Worm (Caenorhabditis elegans) whole organism, L4 larva: ENCODE data around the gene cdh-7.
"Not testable (repeated sequence)": the region's sequence is repeated elsewhere in the genome, so short reads cannot be mapped to it uniquely, and the experiment has no call there.

Experiments used
- D1046.2 ChIP-seq: fragments of 200-800 bp; sonication (Bioruptor generic); IDR thresholded peaks from 2 replicates; pipeline ENCODE4 v1.3.6; 2022; ENCODE audit warnings: missing genetic modification characterization, missing compliant biosample characterization
- F44E2.7 ChIP-seq: fragments of 200-800 bp; sonication (Bioruptor generic); IDR thresholded peaks from 2 replicates; pipeline ENCODE4 v2.1.2; 2022; ENCODE audit warnings: missing genetic modification characterization, missing compliant biosample characterization
- Y105C5A.15 ChIP-seq: fragments of 200-800 bp; sonication (Bioruptor generic); IDR thresholded peaks from 2 replicates; pipeline ENCODE4 v1.3.6; 2022; ENCODE audit warnings: missing genetic modification characterization, missing compliant biosample characterization
- Y5F2A.4 ChIP-seq: fragments of 200-800 bp; sonication (Bioruptor generic); optimal IDR thresholded peaks from 2 replicates; lab custom pipeline; 2018; ENCODE audit warnings: mild to moderate bottlenecking, missing genetic modification characterization, missing compliant biosample characterization
- ZK337.2 ChIP-seq: fragments of 200-800 bp; sonication (Bioruptor generic); IDR thresholded peaks from 2 replicates; pipeline ENCODE4 v1.3.6; 2022; ENCODE audit warnings: missing genetic modification reagents, missing genetic modification characterization, missing compliant biosample characterization
- ZK546.5 ChIP-seq, 2 experiments: sonication (generic microtip); optimal IDR thresholded peaks; 2 replicates each; lab custom pipeline; 2017; ENCODE audit warnings: missing biosample characterization in 2 of 2, missing genetic modification characterization in 2 of 2
- aha-1 ChIP-seq: fragments of 150-350 bp; peaks from one replicate; lab custom pipeline; 2014; ENCODE audit warnings: missing biosample characterization, missing genetic modification characterization
- arid-1 ChIP-seq: fragments of 200-800 bp; sonication (Bioruptor generic); conservative IDR thresholded peaks from 2 replicates; pipeline ENCODE4 v1.3.6; 2022; ENCODE audit warnings: missing genetic modification reagents, missing genetic modification characterization, missing compliant biosample characterization
- daf-16 ChIP-seq, 3 experiments: sonication (generic microtip); optimal IDR thresholded peaks; 2 replicates each; lab custom pipeline; 2016 to 2017; ENCODE audit warnings: missing genetic modification characterization in 3 of 3, missing genetic modification reagents in 3 of 3, mild to moderate bottlenecking in 2 of 3, missing compliant biosample characterization in 2 of 3, missing biosample characterization in 1 of 3, moderate library complexity in 1 of 3
- daf-19 ChIP-seq: fragments of 200-800 bp; sonication (Bioruptor generic); conservative IDR thresholded peaks from 2 replicates; pipeline ENCODE4 v1.3.6; 2022; ENCODE audit warnings: missing genetic modification characterization, missing compliant biosample characterization
- dmd-6 ChIP-seq: fragments of 200-800 bp; sonication (Bioruptor generic); IDR thresholded peaks from 2 replicates; pipeline ENCODE4 v1.3.6; 2022; ENCODE audit warnings: missing genetic modification reagents, missing genetic modification characterization, missing compliant biosample characterization
- duxl-1 ChIP-seq: sonication (generic microtip); optimal IDR thresholded peaks from 2 replicates; lab custom pipeline; 2016; ENCODE audit warnings: mild to moderate bottlenecking, missing genetic modification characterization, moderate library complexity, missing compliant biosample characterization; ENCODE audit not compliant: poor library complexity
- egl-43 ChIP-seq: fragments of 200-800 bp; sonication (Bioruptor generic); IDR thresholded peaks from 2 replicates; pipeline ENCODE4 v1.3.6; 2022; ENCODE audit warnings: missing genetic modification reagents, missing genetic modification characterization, missing compliant biosample characterization
- hlh-11 ChIP-seq: fragments of 200-800 bp; sonication (Bioruptor generic); optimal IDR thresholded peaks from 2 replicates; lab custom pipeline; 2018; ENCODE audit warnings: mild to moderate bottlenecking, missing genetic modification characterization, missing compliant biosample characterization
- hlh-30 ChIP-seq: sonication (generic microtip); optimal IDR thresholded peaks from 2 replicates; lab custom pipeline; 2017; ENCODE audit warnings: antibody characterized with exemption, mild to moderate bottlenecking, missing genetic modification characterization, missing compliant biosample characterization; ENCODE audit not compliant: insufficient read depth
- hmg-1.1 ChIP-seq: fragments of 200-800 bp; sonication (Bioruptor generic); IDR thresholded peaks from 2 replicates; pipeline ENCODE4 v1.3.6; 2022; ENCODE audit warnings: missing genetic modification reagents, missing genetic modification characterization, missing compliant biosample characterization
- lsy-2 ChIP-seq, 2 experiments: fragments of 150-350 bp in 1 of 2; sonication (generic microtip) in 1 of 2; optimal IDR thresholded peaks; 2 replicates each; lab custom pipeline; 2014 to 2017; ENCODE audit warnings: missing biosample characterization in 2 of 2, missing genetic modification characterization in 2 of 2
- mxl-2 ChIP-seq: fragments of 200-800 bp; sonication (Bioruptor generic); conservative IDR thresholded peaks from 2 replicates; pipeline ENCODE4 v1.3.6; 2022; ENCODE audit warnings: missing genetic modification reagents, missing genetic modification characterization, missing compliant biosample characterization
- nhr-102 ChIP-seq: sonication (generic microtip); optimal IDR thresholded peaks from 2 replicates; lab custom pipeline; 2016; ENCODE audit warnings: mild to moderate bottlenecking, missing genetic modification characterization, moderate library complexity, missing compliant biosample characterization
- nhr-237 ChIP-seq: sonication (generic microtip); optimal IDR thresholded peaks from 2 replicates; lab custom pipeline; 2017; ENCODE audit warnings: missing biosample characterization, missing genetic modification characterization
- nhr-42 ChIP-seq: fragments of 200-800 bp; sonication (Bioruptor generic); IDR thresholded peaks from 2 replicates; pipeline ENCODE4 v1.3.6; 2022; ENCODE audit warnings: missing genetic modification characterization, missing compliant biosample characterization
- set-16 ChIP-seq: fragments of 200-800 bp; sonication (Bioruptor generic); IDR thresholded peaks from 2 replicates; pipeline ENCODE4 v1.3.6; 2022; ENCODE audit warnings: missing genetic modification reagents, missing genetic modification characterization, missing compliant biosample characterization
- unc-62 ChIP-seq, 3 experiments: fragments of 150-350 bp in 1 of 3; sonication (generic microtip); optimal IDR thresholded peaks in 2 of 3; peaks in 1 of 3; 1 replicate in 1 of 3; 2 replicates in 2 of 3; lab custom pipeline; 2014 to 2017; ENCODE audit warnings: missing biosample characterization in 3 of 3, missing genetic modification characterization in 3 of 3, missing genetic modification reagents in 3 of 3, missing genotype in 1 of 3

cdh-7 gene

DNA sequence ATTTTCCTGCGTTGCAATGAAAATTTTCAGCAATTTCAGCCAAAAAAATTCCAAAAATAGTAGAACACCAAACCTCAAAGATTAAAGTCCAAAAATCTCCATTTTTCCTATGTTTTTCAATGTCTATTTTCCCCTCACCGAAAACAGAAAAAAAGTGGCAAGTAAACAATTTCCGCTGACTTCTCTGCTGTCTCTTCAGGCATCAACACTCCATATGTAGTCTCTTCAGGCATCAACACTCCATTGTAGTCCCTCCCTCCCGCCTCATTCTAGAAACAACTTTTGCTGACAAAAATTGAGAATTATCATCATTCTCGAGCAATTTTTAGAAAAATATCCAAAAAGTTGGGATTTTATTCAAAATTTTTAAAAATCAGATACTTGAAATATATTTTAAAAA lies 21.3 kb downstream of the cdh-7 start:
- TF ChIP-seq dmd-6 (GFP tag; lab: Robert Waterston, UW) = peak; percentile 27
- peak; percentile 27; the same call in 1 of the 2 replicates for TF ChIP-seq hmg-1.1
- not testable (repeated sequence) for TF ChIP-seq daf-16 (GFP tag; optimal IDR thresholded peaks at IDR 0.05; lab: Kevin White, UChicago)
- TF ChIP-seq daf-16 (tag; optimal IDR thresholded peaks at IDR 0.05; lab: Kevin White, UChicago) = peak; percentile 35

DNA sequence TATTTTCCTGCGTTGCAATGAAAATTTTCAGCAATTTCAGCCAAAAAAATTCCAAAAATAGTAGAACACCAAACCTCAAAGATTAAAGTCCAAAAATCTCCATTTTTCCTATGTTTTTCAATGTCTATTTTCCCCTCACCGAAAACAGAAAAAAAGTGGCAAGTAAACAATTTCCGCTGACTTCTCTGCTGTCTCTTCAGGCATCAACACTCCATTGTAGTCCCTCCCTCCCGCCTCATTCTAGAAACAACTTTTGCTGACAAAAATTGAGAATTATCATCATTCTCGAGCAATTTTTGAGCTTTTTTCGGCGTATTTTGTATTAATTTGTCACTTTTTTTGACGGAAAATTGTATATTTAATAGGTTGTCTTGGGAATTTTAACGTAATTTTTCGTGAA lies 22.1 kb downstream of the cdh-7 start:
- TF ChIP-seq dmd-6 (GFP tag; lab: Robert Waterston, UW) (peak; percentile 23; the same call in 1 of the 2 replicates), nhr-42 (GFP tag; lab: Robert Waterston, UW) (0 out of 2 replicates have a peak, but pooled peaks have one; percentile 27)

ce11 chrII:14866156-14866555 lies 23.1 kb downstream of the cdh-7 start:
- TF ChIP-seq daf-19 (GFP tag; lab: Robert Waterston, UW) = no peak
- no peak for TF ChIP-seq ZK546.5 (tag; optimal IDR thresholded peaks at IDR 0.05; lab: Kevin White, UChicago)
- TF ChIP-seq unc-62 (GFP tag; optimal IDR thresholded peaks at IDR 0.05 in 1 of 2; lab: Kevin White, UChicago) = peak in 1 of 2 experiments; percentile 79
- TF ChIP-seq unc-62 (tag; optimal IDR thresholded peaks at IDR 0.05; lab: Kevin White, UChicago) = no peak
- TF ChIP-seq F44E2.7 (GFP tag; lab: Robert Waterston, UW) = no peak
- peak; percentile 65 for TF ChIP-seq aha-1 (tag; lab: Kevin White, UChicago)

- TF ChIP-seq arid-1 (GFP tag; lab: Robert Waterston, UW) (0 out of 2 replicates have a peak, but pooled peaks have one; percentile 29), duxl-1 (tag; lab: Kevin White, UChicago) (no peak), daf-16 (GFP tag; optimal IDR thresholded peaks at IDR 0.05; lab: Kevin White, UChicago) (no peak), daf-16 (tag; optimal IDR thresholded peaks at IDR 0.05; lab: Kevin White, UChicago) (peak; percentile 0), aha-1 (tag; lab: Kevin White, UChicago) (peak; percentile 58), hlh-11 (tag; lab: Kevin White, UChicago) (peak; percentile 22), mxl-2 (GFP tag; lab: Robert Waterston, UW) (no peak), Y105C5A.15 (GFP tag; lab: Robert Waterston, UW) (0 out of 2 replicates have a peak, but pooled peaks have one; percentile 23), nhr-102 (tag; lab: Kevin White, UChicago) (peak; percentile 44)
Measured at ce11 chrII:14866668-14867067, 23.6 kb downstream of the cdh-7 start, which contains the start of gene gpx-2. TSS of gene gpx-2 (plus strand) at chrII:14866766.

ce11 chrII:14867530-14867929 lies 24.5 kb downstream of the cdh-7 start:
- TF ChIP-seq ZK337.2 (GFP tag; lab: Robert Waterston, UW) (0 out of 2 replicates have a peak, but pooled peaks have one; percentile 9), D1046.2 (GFP tag; lab: Robert Waterston, UW) (0 out of 2 replicates have a peak, but pooled peaks have one; percentile 61), egl-43 (GFP tag; lab: Robert Waterston, UW) (peak; percentile 53; the same call in 1 of the 2 replicates), lsy-2 (tag; optimal IDR thresholded peaks at IDR 0.05; lab: Kevin White, UChicago) (no peak)
- TF ChIP-seq, all 104 proteins: peak for 3

DNA sequence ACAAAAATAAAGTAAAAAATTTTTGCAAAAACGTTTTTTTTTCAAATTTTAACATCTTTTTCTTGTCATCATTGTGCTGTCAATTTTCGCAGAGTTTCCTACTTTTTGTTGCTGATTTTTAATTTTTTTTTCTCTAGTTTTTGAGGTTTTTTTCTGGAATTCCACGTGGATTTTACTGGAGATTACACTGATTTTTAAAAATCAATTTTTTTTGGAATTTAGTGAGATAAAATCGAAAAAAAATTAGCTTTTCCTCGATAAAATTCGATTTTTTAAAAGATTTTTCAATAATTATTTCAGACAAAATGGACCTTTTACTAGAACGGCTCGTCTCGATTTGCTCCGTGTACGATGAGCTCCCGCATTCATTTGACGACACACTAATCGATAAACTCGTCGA lies 26.6 kb downstream of the cdh-7 start, which contains the start of gene R05H10.3:
TSS of gene R05H10.3 (plus strand) at position 301 of the 400 bp plus-strand sequence.
- peak; percentile 11 for TF ChIP-seq aha-1 (tag; lab: Kevin White, UChicago)
- TF ChIP-seq Y5F2A.4 (GFP tag; lab: Kevin White, UChicago) = no peak

- peak; percentile 52 for TF ChIP-seq aha-1 (tag; lab: Kevin White, UChicago)
- no peak for TF ChIP-seq hlh-30
- TF ChIP-seq set-16 (GFP tag; lab: Robert Waterston, UW) = peak; percentile 77
- TF ChIP-seq nhr-237 (tag; lab: Kevin White, UChicago) = no peak
- 0 out of 2 replicates have a peak, but pooled peaks have one; percentile 24 for TF ChIP-seq egl-43 (GFP tag; lab: Robert Waterston, UW)
- TF ChIP-seq, all 104 proteins: peak for 3
Measured at ce11 chrII:14876737-14877203, 33.7 kb downstream of the cdh-7 start, which contains the start of gene Y53F4A.2. TSS of gene Y53F4A.2 (minus strand) at chrII:14877153.
